Fruit fly (Drosophila melanogaster): Measurements from ENCODE around the gene Timp.
A peak's percentile ranks its signal among the peaks of the same experiment; 100 is the strongest.

- TF ChIP-seq CG8478 (optimal IDR thresholded peaks at IDR 0.05) (no peak), CTCF (optimal IDR thresholded peaks at IDR 0.05) (peak; percentile 87 to 91)
These were observed 9.3 kb downstream of the Timp start for dm6 chr3R:10203554-10203953.
